Worm (Caenorhabditis elegans) whole organism, L4/young adult: ENCODE data around the gene rft-1.

Experiments used
- W03F9.2 ChIP-seq: fragments of 150-350 bp; optimal IDR thresholded peaks from 2 replicates; lab custom pipeline; 2014; ENCODE audit warnings: missing biosample characterization, missing genetic modification characterization
- dao-5 ChIP-seq: sonication (generic microtip); optimal IDR thresholded peaks from 2 replicates; lab custom pipeline; 2016; ENCODE audit warnings: missing genotype, missing genetic modification characterization, moderate library complexity, missing compliant biosample characterization
- him-1 ChIP-seq: sonication (generic microtip); optimal IDR thresholded peaks from 2 replicates; lab custom pipeline; 2016; ENCODE audit warnings: missing genotype, missing genetic modification reagents, missing genetic modification characterization, missing compliant biosample characterization

The rft-1 gene

ce11 chrV:4401865-4402264 is 41.2 kb downstream of the rft-1 start, which contains the start of gene F13A2.5:
TSS of gene F13A2.5 (minus strand) at chrV:4401965.
- no peak for TF ChIP-seq dao-5 (tag; lab: Kevin White, UChicago)
- no peak for TF ChIP-seq W03F9.2 (tag; lab: Kevin White, UChicago)
- no peak for TF ChIP-seq him-1 (tag; lab: Kevin White, UChicago)

- TF ChIP-seq W03F9.2 (tag; lab: Kevin White, UChicago) (no peak), dao-5 (tag; lab: Kevin White, UChicago) (no peak)
These were observed 42.9 kb downstream of the rft-1 start, which contains the start of gene F13A2.4 for ce11 chrV:4400118-4400517. TSS of gene F13A2.4 (minus strand) at chrV:4400218.

ce11 chrV:4398884-4399283 is 44.1 kb downstream of the rft-1 start:
- TF ChIP-seq him-1 (tag; lab: Kevin White, UChicago), result no peak
- TF ChIP-seq W03F9.2 (tag; lab: Kevin White, UChicago), result no peak
- no peak for TF ChIP-seq dao-5 (tag; lab: Kevin White, UChicago)

ce11 chrV:4398127-4398526 is 44.9 kb downstream of the rft-1 start:
- TF ChIP-seq him-1 (tag; lab: Kevin White, UChicago) (no peak), W03F9.2 (tag; lab: Kevin White, UChicago) (no peak), dao-5 (tag; lab: Kevin White, UChicago) (no peak)

ce11 chrV:4396257-4396656 is 46.8 kb downstream of the rft-1 start, which contains the start of gene F13A2.3:
TSS of gene F13A2.3 (minus strand) at chrV:4396357.
- TF ChIP-seq him-1 (tag; lab: Kevin White, UChicago) (no peak), dao-5 (tag; lab: Kevin White, UChicago) (no peak), W03F9.2 (tag; lab: Kevin White, UChicago) (no peak)
